Worm (Caenorhabditis elegans): Measurements from ENCODE around the gene sucg-1.
A peak's percentile ranks its signal among the peaks of the same experiment; 100 is the strongest.

sucg-1 gene

DNA sequence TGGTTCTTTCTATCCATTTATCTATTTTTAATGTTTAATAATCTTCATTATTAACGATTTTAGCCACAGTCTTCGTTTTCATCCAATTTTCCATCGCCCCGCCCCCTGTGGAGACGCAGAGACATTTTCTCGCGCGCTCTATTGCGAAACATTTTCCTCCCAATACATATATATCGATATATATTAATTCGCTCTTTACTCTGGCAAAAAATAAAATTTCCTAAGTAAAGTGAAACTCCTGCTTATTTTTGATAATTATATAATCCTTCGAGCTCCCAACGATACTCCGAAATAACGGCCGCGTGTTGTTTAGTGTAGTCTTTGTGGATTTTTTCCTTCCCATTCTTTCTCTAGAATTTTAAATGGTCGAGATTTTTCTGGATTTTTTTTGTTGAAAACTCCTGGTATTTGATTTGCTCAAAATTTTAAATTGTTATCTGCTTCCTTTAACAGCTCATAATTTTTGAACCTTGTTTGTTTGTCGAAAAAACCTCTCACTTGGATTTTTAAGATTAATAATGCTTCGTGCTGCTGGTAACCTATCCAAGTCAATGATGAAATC is at the start of gene sucg-1:
sucg-1 (plus strand) TSS at position 512 of the 562 bp plus-strand sequence.
- TF ChIP-seq nhr-6 (tag; optimal IDR thresholded peaks at IDR 0.05) (no peak), unc-55 (GFP tag; optimal IDR thresholded peaks at IDR 0.05) (peak; percentile 50)

DNA sequence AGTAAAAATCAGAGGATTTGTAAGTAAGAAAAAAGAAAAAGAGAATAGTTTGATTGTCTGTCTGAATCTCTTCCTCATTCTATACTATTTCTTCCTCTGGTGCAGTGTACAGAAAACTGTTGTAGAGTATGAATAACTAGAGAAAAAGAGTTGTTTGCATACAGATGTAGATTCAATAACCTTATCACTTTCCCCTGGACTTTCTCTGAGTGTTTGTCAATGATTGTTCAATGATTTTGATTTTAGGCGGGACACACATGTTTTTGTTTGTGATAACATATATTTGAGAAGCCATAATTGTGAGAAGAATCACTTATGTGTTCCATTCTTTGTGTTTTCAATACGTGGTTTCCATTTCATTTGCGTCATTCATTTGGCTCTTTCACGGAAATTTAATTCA is 49.6 kb upstream of the sucg-1 start:
- TF ChIP-seq crh-2 (tag; optimal IDR thresholded peaks at IDR 0.05) (peak; percentile 55), sma-9 (GFP tag; optimal IDR thresholded peaks at IDR 0.05) (peak; percentile 18), sma-9 (tag; optimal IDR thresholded peaks at IDR 0.05) (no peak), F13H6.1 (tag; optimal IDR thresholded peaks at IDR 0.05) (peak; percentile 10), fos-1 (tag; optimal IDR thresholded peaks at IDR 0.05) (peak; percentile 55), lsy-2 (tag; optimal IDR thresholded peaks at IDR 0.05) (no peak), nhr-25 (tag; optimal IDR thresholded peaks at IDR 0.05) (no peak)

DNA sequence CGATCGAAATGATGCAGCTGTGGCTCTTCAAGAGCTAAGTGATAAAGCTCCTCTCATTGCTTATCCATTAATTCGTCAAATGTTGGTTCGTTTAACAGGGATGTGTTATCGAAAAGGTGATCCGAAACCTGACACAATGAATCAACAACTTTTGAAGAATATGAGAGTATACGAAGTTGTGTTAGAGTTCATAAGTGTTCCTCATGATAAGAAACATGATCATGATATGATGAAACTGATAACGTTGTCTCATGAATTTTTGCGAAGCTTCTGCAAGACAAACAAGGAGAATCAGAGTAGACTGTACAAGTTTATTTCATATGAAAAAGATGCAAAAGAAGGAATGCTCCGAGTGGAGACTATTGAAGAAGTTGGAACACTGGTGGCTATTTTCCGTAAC is 39.4 kb upstream of the sucg-1 start:
- TF ChIP-seq ceh-16 (tag; optimal IDR thresholded peaks at IDR 0.05) (no peak), fos-1 (tag; optimal IDR thresholded peaks at IDR 0.05) (peak; percentile 73), crh-2 (tag; optimal IDR thresholded peaks at IDR 0.05) (peak; percentile 30), nhr-129 (tag; optimal IDR thresholded peaks at IDR 0.05) (peak; percentile 75), sma-9 (GFP tag; optimal IDR thresholded peaks at IDR 0.05) (peak; percentile 17), sma-9 (tag; optimal IDR thresholded peaks at IDR 0.05) (no peak), unc-39 (tag; optimal IDR thresholded peaks at IDR 0.05) (no peak), C34F6.9 (tag; optimal IDR thresholded peaks at IDR 0.05) (no peak)

DNA sequence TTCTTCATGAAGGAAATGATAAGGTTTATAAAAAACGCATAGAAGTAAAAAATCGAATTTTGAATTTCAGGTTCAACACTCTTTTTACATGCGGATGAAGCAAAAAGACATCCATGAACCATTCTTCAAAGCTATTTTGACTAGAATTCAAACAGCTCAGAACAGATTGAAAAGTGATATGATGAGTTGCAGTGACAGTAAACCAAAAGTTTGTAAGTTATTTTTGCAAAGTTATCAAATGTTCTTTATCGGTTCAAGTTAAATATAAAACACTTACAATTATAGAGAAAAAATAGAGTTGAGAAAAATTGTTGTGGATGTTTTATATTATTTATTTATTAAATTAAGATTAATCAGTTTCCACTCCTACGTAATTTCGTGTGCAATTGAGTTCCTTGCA is 36.3 kb upstream of the sucg-1 start:
- no peak for TF ChIP-seq mab-5 (tag; optimal IDR thresholded peaks at IDR 0.05)
- TF ChIP-seq lin-13 (GFP tag; optimal IDR thresholded peaks at IDR 0.05): no peak

ce11 chrIV:7698320-7698719 is 30.4 kb upstream of the sucg-1 start, which contains the start of gene flp-13:
Gene flp-13 (minus strand): TSS chrIV:7698420.
- TF ChIP-seq egl-27 (tag; optimal IDR thresholded peaks at IDR 0.05) (no peak), mbf-1 (tag; optimal IDR thresholded peaks at IDR 0.05) (no peak), mdl-1 (tag; optimal IDR thresholded peaks at IDR 0.05) (no peak), sma-9 (GFP tag; optimal IDR thresholded peaks at IDR 0.05) (no peak), sma-9 (tag; optimal IDR thresholded peaks at IDR 0.05) (no peak), snpc-4 (tag; optimal IDR thresholded peaks at IDR 0.05) (no peak), nhr-23 (tag; optimal IDR thresholded peaks at IDR 0.05) (no peak), dmd-4 (tag; optimal IDR thresholded peaks at IDR 0.05) (no peak), ZK546.5 (tag; optimal IDR thresholded peaks at IDR 0.05) (no peak), Y55F3AM.14 (GFP tag; optimal IDR thresholded peaks at IDR 0.05) (no peak), lin-39 (tag; optimal IDR thresholded peaks at IDR 0.05) (no peak), fos-1 (tag; optimal IDR thresholded peaks at IDR 0.05) (no peak), unc-55 (GFP tag; optimal IDR thresholded peaks at IDR 0.05) (no peak), nhr-77 (tag; optimal IDR thresholded peaks at IDR 0.05) (no peak), elt-3 (tag; optimal IDR thresholded peaks at IDR 0.05) (no peak), C34F6.9 (tag; optimal IDR thresholded peaks at IDR 0.05) (no peak), R02D3.7 (tag; optimal IDR thresholded peaks at IDR 0.05) (no peak), F13H6.1 (tag; optimal IDR thresholded peaks at IDR 0.05) (no peak)

DNA sequence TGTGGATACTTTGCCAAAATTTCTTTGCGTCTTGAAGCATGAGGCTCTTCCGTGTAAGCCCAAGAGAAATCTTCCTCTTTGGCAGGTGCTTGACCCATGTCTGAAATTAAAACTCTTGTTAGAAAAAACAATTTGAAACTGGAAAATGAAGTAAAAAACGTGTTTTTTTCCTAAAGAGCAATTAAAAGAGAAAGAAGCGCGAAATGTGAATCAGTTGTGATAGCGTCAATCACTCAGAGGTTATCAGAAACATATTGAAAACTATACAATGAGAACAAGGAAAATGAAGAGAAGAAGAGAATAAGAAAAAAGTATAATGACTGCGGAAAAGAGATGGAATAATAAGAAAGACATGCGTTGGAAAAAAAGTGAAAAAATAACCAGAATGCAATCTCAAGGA is 21.9 kb upstream of the sucg-1 start, which contains the start of gene F33D4.4:
F33D4.4 (minus strand) TSS at position 101 of the 400 bp plus-strand sequence.
- no peak for TF ChIP-seq lin-11 (tag; optimal IDR thresholded peaks at IDR 0.05)
- TF ChIP-seq fos-1 (tag; optimal IDR thresholded peaks at IDR 0.05): peak; percentile 30
- no peak for TF ChIP-seq nhr-10 (tag; optimal IDR thresholded peaks at IDR 0.05)

DNA sequence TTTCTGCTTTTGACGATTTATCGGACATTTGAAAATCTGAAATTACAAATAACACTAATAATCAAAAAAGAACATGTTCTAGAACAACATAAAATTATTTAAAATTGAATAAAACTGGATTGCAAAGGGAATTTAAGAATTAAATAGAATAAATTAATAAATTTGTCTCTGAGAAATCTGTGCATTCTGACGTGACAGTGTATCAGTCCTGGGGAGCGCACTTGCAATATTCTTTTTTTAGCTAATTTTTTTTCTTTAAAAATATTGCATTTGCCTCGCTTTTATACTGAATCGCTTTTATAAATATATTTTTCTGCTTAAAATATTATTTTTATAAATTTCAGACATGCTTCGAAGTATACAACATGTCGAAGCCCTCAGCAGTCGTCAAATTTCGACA is 19.0 kb upstream of the sucg-1 start, which contains the start of the genes mrpl-1, emc-6 and mrps-24:
mrpl-1 (minus strand) TSS at position 1 of the 400 bp plus-strand sequence.
emc-6 (minus strand) TSS at position 36 of the 400 bp plus-strand sequence.
mrps-24 (plus strand) TSS at position 345 of the 400 bp plus-strand sequence.
- TF ChIP-seq ztf-11 (tag; optimal IDR thresholded peaks at IDR 0.05) (no peak), C34F6.9 (tag; optimal IDR thresholded peaks at IDR 0.05) (peak; percentile 82), unc-39 (tag; optimal IDR thresholded peaks at IDR 0.05) (no peak), lin-11 (tag; optimal IDR thresholded peaks at IDR 0.05) (no peak), ztf-4 (tag; optimal IDR thresholded peaks at IDR 0.05) (no peak), sma-9 (GFP tag; optimal IDR thresholded peaks at IDR 0.05) (peak; percentile 43), sma-9 (tag; optimal IDR thresholded peaks at IDR 0.05) (no peak), ztf-1 (GFP tag; conservative IDR thresholded peaks at IDR 0.05) (no peak), mab-5 (tag; optimal IDR thresholded peaks at IDR 0.05) (peak; percentile 29), nhr-6 (tag; optimal IDR thresholded peaks at IDR 0.05) (no peak), unc-62 (GFP tag; optimal IDR thresholded peaks at IDR 0.05) (no peak), nhr-77 (tag; optimal IDR thresholded peaks at IDR 0.05) (no peak), dmd-4 (tag; optimal IDR thresholded peaks at IDR 0.05) (no peak), F13H6.1 (tag; optimal IDR thresholded peaks at IDR 0.05) (peak; percentile 44), lin-39 (tag; optimal IDR thresholded peaks at IDR 0.05) (no peak), sma-3 (GFP tag; optimal IDR thresholded peaks at IDR 0.05) (peak; percentile 48), elt-3 (tag; optimal IDR thresholded peaks at IDR 0.05) (no peak), mdl-1 (tag; optimal IDR thresholded peaks at IDR 0.05) (no peak), R02D3.7 (tag; optimal IDR thresholded peaks at IDR 0.05) (no peak), mbf-1 (tag; optimal IDR thresholded peaks at IDR 0.05) (no peak), lin-13 (GFP tag; optimal IDR thresholded peaks at IDR 0.05) (peak; percentile 58), sem-4 (tag; optimal IDR thresholded peaks at IDR 0.05) (peak; percentile 91), nhr-237 (tag; optimal IDR thresholded peaks at IDR 0.05) (no peak), nhr-23 (tag; optimal IDR thresholded peaks at IDR 0.05) (no peak), egl-27 (tag; optimal IDR thresholded peaks at IDR 0.05) (no peak), crh-2 (tag; optimal IDR thresholded peaks at IDR 0.05) (peak; percentile 73), Y55F3AM.14 (GFP tag; optimal IDR thresholded peaks at IDR 0.05) (no peak), unc-55 (GFP tag; optimal IDR thresholded peaks at IDR 0.05) (peak; percentile 89), alr-1 (tag; optimal IDR thresholded peaks at IDR 0.05) (no peak), nhr-10 (tag; optimal IDR thresholded peaks at IDR 0.05) (no peak)

Data from whole organism, L2 larva.